Fruit fly (Drosophila melanogaster): ENCODE measurements around the gene CG14805.

CG14805 gene

dm6 chrX:1900123-1900818 lies 23.2 kb downstream of the CG14805 start, which contains the start of gene arm:
Gene arm, minus strand, starts transcription at chrX:1900646.
- TF ChIP-seq Jra (GFP tag; optimal IDR thresholded peaks at IDR 0.05) = peak; percentile 41
- no peak for TF ChIP-seq lola (GFP tag; optimal IDR thresholded peaks at IDR 0.05)
- TF ChIP-seq pan (optimal IDR thresholded peaks at IDR 0.05) = no peak
- TF ChIP-seq CrebA (GFP tag; optimal IDR thresholded peaks at IDR 0.05; ENCODE audit: borderline replicate concordance) = no peak
- TF ChIP-seq ey (GFP tag; optimal IDR thresholded peaks at IDR 0.05) = peak; percentile 37
- TF ChIP-seq psq (GFP tag; optimal IDR thresholded peaks at IDR 0.05) = peak; percentile 1
- TF ChIP-seq foxo (GFP tag; optimal IDR thresholded peaks at IDR 0.05) = peak in 1 of 2 experiments; percentile 19
- TF ChIP-seq Dif (GFP tag; optimal IDR thresholded peaks at IDR 0.05; ENCODE audit: partially characterized antibody) = no peak
- TF ChIP-seq GATAd (GFP tag; optimal IDR thresholded peaks at IDR 0.05) = no peak
- peak; percentile 2 for TF ChIP-seq Hnf4 (GFP tag; optimal IDR thresholded peaks at IDR 0.05)
- TF ChIP-seq dl (GFP tag; optimal IDR thresholded peaks at IDR 0.05; ENCODE audit: insufficient read depth in 1 of 2, partially characterized antibody in 2 of 2) = no peak
- TF ChIP-seq Rel (GFP tag; optimal IDR thresholded peaks at IDR 0.05) = no peak
- TF ChIP-seq Rel (tag; optimal IDR thresholded peaks at IDR 0.05) = peak; percentile 98
- TF ChIP-seq dsf (GFP tag; optimal IDR thresholded peaks at IDR 0.05; ENCODE audit: borderline replicate concordance) = no peak
- peak; percentile 47 for TF ChIP-seq rgr (GFP tag; optimal IDR thresholded peaks at IDR 0.05)
- no peak for TF ChIP-seq sage (GFP tag; optimal IDR thresholded peaks at IDR 0.05)
- no peak for TF ChIP-seq Abd-B (GFP tag; optimal IDR thresholded peaks at IDR 0.05)
- TF ChIP-seq Dfd (GFP tag; optimal IDR thresholded peaks at IDR 0.05) = no peak
- peak; percentile 14 for TF ChIP-seq br (GFP tag; optimal IDR thresholded peaks at IDR 0.05)
- TF ChIP-seq h (GFP tag; optimal IDR thresholded peaks at IDR 0.05) = peak; percentile 8
- TF ChIP-seq brk (GFP tag; optimal IDR thresholded peaks at IDR 0.05) = no peak
- TF ChIP-seq Hr83 (GFP tag; optimal IDR thresholded peaks at IDR 0.05; ENCODE audit: poor library complexity, severe bottlenecking) = no peak
- no peak for TF ChIP-seq dmrt93B (GFP tag; optimal IDR thresholded peaks at IDR 0.05)
- TF ChIP-seq N (GFP tag; optimal IDR thresholded peaks at IDR 0.05) = no peak
- TF ChIP-seq tai (GFP tag; optimal IDR thresholded peaks at IDR 0.05) = no peak
- TF ChIP-seq HLH106 (tag; optimal IDR thresholded peaks at IDR 0.05) = peak; percentile 15
- TF ChIP-seq Sp1 (GFP tag; optimal IDR thresholded peaks at IDR 0.05) = no peak
- TF ChIP-seq CG32264 (GFP tag; optimal IDR thresholded peaks at IDR 0.05) = no peak
- no peak for TF ChIP-seq jim (GFP tag; optimal IDR thresholded peaks at IDR 0.05)
- TF ChIP-seq woc (GFP tag; optimal IDR thresholded peaks at IDR 0.05) = no peak
- TF ChIP-seq Hr78 (GFP tag; optimal IDR thresholded peaks at IDR 0.05) = no peak

dm6 chrX:1901605-1902136 lies 24.6 kb downstream of the CG14805 start, which contains the start of gene Ldaf1:
Gene Ldaf1, minus strand, starts transcription at chrX:1901911.
- no peak for TF ChIP-seq CG9705 (GFP tag; optimal IDR thresholded peaks at IDR 0.05)
- TF ChIP-seq psq (GFP tag; optimal IDR thresholded peaks at IDR 0.05) = no peak
- no peak for TF ChIP-seq dsf (GFP tag; optimal IDR thresholded peaks at IDR 0.05; ENCODE audit: borderline replicate concordance)
- no peak for TF ChIP-seq dmrt93B (GFP tag; optimal IDR thresholded peaks at IDR 0.05)
- no peak for TF ChIP-seq rgr (GFP tag; optimal IDR thresholded peaks at IDR 0.05)
- peak; percentile 20 for TF ChIP-seq Sp1 (GFP tag; optimal IDR thresholded peaks at IDR 0.05)
- no peak for TF ChIP-seq fru (GFP tag; optimal IDR thresholded peaks at IDR 0.05)
- TF ChIP-seq Dif (GFP tag; optimal IDR thresholded peaks at IDR 0.05; ENCODE audit: partially characterized antibody) = no peak
- no peak for TF ChIP-seq Rel (GFP tag; optimal IDR thresholded peaks at IDR 0.05)
- peak; percentile 24 for TF ChIP-seq Rel (tag; optimal IDR thresholded peaks at IDR 0.05)
- no peak for TF ChIP-seq lola (GFP tag; optimal IDR thresholded peaks at IDR 0.05)

- TF ChIP-seq Hnf4 (GFP tag; optimal IDR thresholded peaks at IDR 0.05) (no peak), HLH106 (tag; optimal IDR thresholded peaks at IDR 0.05) (no peak), Abd-B (GFP tag; optimal IDR thresholded peaks at IDR 0.05) (no peak)
Measured at dm6 chrX:1903077-1903476, 26.0 kb downstream of the CG14805 start, which contains the start of gene CG32801. Gene CG32801, minus strand, starts transcription at chrX:1903177.

dm6 chrX:1903968-1904367 lies 26.9 kb downstream of the CG14805 start:
- TF ChIP-seq Abd-B (GFP tag; optimal IDR thresholded peaks at IDR 0.05) (no peak), h (GFP tag; optimal IDR thresholded peaks at IDR 0.05) (no peak), Dfd (GFP tag; optimal IDR thresholded peaks at IDR 0.05) (no peak), Myc (optimal IDR thresholded peaks at IDR 0.05) (no peak), pan (optimal IDR thresholded peaks at IDR 0.05) (no peak), dsf (GFP tag; optimal IDR thresholded peaks at IDR 0.05; ENCODE audit: borderline replicate concordance) (no peak), Hr83 (GFP tag; optimal IDR thresholded peaks at IDR 0.05; ENCODE audit: poor library complexity, severe bottlenecking) (no peak), ey (GFP tag; optimal IDR thresholded peaks at IDR 0.05) (no peak), Hr78 (GFP tag; optimal IDR thresholded peaks at IDR 0.05) (no peak), psq (GFP tag; optimal IDR thresholded peaks at IDR 0.05) (no peak), Vsx2 (GFP tag; optimal IDR thresholded peaks at IDR 0.05; ENCODE audit: partially characterized antibody) (no peak), sv (GFP tag; optimal IDR thresholded peaks at IDR 0.05) (no peak), brk (GFP tag; optimal IDR thresholded peaks at IDR 0.05) (no peak), tai (GFP tag; optimal IDR thresholded peaks at IDR 0.05) (no peak), Jra (GFP tag; optimal IDR thresholded peaks at IDR 0.05) (no peak), sage (GFP tag; optimal IDR thresholded peaks at IDR 0.05) (no peak), foxo (GFP tag; optimal IDR thresholded peaks at IDR 0.05) (no peak), N (GFP tag; optimal IDR thresholded peaks at IDR 0.05) (no peak)

All from whole organism, wandering third instar larva.